Fruit fly (Drosophila melanogaster) whole organism, wandering third instar larva: ENCODE results near the gene CG12398.
A peak's percentile ranks its signal among the peaks of the same experiment; 100 is the strongest.

Source experiments
- CG9705 ChIP-seq: fragments of 200-800 bp; sonication (Bioruptor generic); optimal IDR thresholded peaks from 2 replicates; lab custom pipeline; 2018; ENCODE audit warnings: missing biosample characterization, mild to moderate bottlenecking, missing genetic modification characterization
- CrebA ChIP-seq: fragments of 200-800 bp; sonication (Bioruptor generic); optimal IDR thresholded peaks from 2 replicates; lab custom pipeline; 2016; ENCODE audit warnings: missing biosample characterization, mild to moderate bottlenecking, missing genetic modification characterization, borderline replicate concordance
- HLH106 ChIP-seq: fragments of 200-800 bp; optimal IDR thresholded peaks from 3 replicates; lab custom pipeline; 2019; ENCODE audit warnings: missing biosample characterization, mild to moderate bottlenecking, missing genetic modification characterization, moderate library complexity
- Hnf4 ChIP-seq: fragments of 200-800 bp; sonication (Bioruptor generic); optimal IDR thresholded peaks from 2 replicates; lab custom pipeline; 2016; ENCODE audit warnings: missing biosample characterization, mild to moderate bottlenecking, missing genetic modification characterization
- Hr78 ChIP-seq: fragments of >200 bp; optimal IDR thresholded peaks from 2 replicates; lab custom pipeline; 2017; ENCODE audit warnings: missing biosample characterization, missing genetic modification characterization
- Mio ChIP-seq: sonication (Bioruptor generic); optimal IDR thresholded peaks from 2 replicates; lab custom pipeline; 2016; ENCODE audit warnings: missing biosample characterization, missing genetic modification characterization
- Myc ChIP-seq: fragments of >200 bp; optimal IDR thresholded peaks from 2 replicates; lab custom pipeline; 2017
- N ChIP-seq: fragments of >200 bp; optimal IDR thresholded peaks from 2 replicates; lab custom pipeline; 2018; ENCODE audit warnings: missing biosample characterization, missing external identifiers, missing genetic modification characterization
- OdsH ChIP-seq: fragments of 200-800 bp; sonication (Bioruptor generic); optimal IDR thresholded peaks from 2 replicates; lab custom pipeline; 2016; ENCODE audit warnings: missing biosample characterization, mild to moderate bottlenecking, missing genetic modification characterization
- Rel ChIP-seq, 2 experiments: fragments of 200-800 bp; sonication (Bioruptor generic) in 1 of 2; optimal IDR thresholded peaks; 2 replicates in 1 of 2; 3 replicates in 1 of 2; lab custom pipeline; 2016 to 2019; ENCODE audit warnings: mild to moderate bottlenecking in 2 of 2, missing biosample characterization in 2 of 2, missing genetic modification characterization in 2 of 2, moderate library complexity in 1 of 2
- Sp1 ChIP-seq: fragments of 200-800 bp; sonication (Bioruptor generic); optimal IDR thresholded peaks from 3 replicates; lab custom pipeline; 2019; ENCODE audit warnings: missing biosample characterization, mild to moderate bottlenecking, missing genetic modification characterization, moderate library complexity
- br ChIP-seq: fragments of 200-800 bp; sonication (Bioruptor generic); optimal IDR thresholded peaks from 2 replicates; lab custom pipeline; 2016; ENCODE audit warnings: missing biosample characterization, missing genetic modification characterization
- brk ChIP-seq: fragments of 200-800 bp; sonication (Bioruptor generic); optimal IDR thresholded peaks from 2 replicates; lab custom pipeline; 2016; ENCODE audit warnings: missing biosample characterization, mild to moderate bottlenecking, missing genetic modification characterization
- dsf ChIP-seq: sonication (Bioruptor generic); optimal IDR thresholded peaks from 2 replicates; lab custom pipeline; 2016; ENCODE audit warnings: missing biosample characterization, missing genetic modification characterization, borderline replicate concordance
- ey ChIP-seq: fragments of 200-800 bp; sonication (Bioruptor generic); optimal IDR thresholded peaks from 2 replicates; lab custom pipeline; 2016; ENCODE audit warnings: missing biosample characterization, missing genetic modification characterization
- foxo ChIP-seq, 2 experiments: fragments of 200-800 bp; sonication (Bioruptor generic); optimal IDR thresholded peaks; 2 replicates in 1 of 2; 3 replicates in 1 of 2; lab custom pipeline; 2016 to 2017; ENCODE audit warnings: missing biosample characterization in 2 of 2, missing genetic modification characterization in 2 of 2
- fru ChIP-seq: fragments of 200-800 bp; sonication (Bioruptor generic); optimal IDR thresholded peaks from 3 replicates; lab custom pipeline; 2016; ENCODE audit warnings: missing biosample characterization, mild to moderate bottlenecking, missing genetic modification characterization
- h ChIP-seq: fragments of 200-800 bp; sonication (Bioruptor generic); optimal IDR thresholded peaks from 3 replicates; lab custom pipeline; 2016; ENCODE audit warnings: missing biosample characterization, mild to moderate bottlenecking, missing genetic modification characterization
- jim ChIP-seq: fragments of 175-275, 200-325 bp; sonication (Bioruptor generic); optimal IDR thresholded peaks from 2 replicates; lab custom pipeline; 2016; ENCODE audit warnings: missing biosample characterization, mild to moderate bottlenecking, missing genetic modification characterization
- lola ChIP-seq: fragments of >200 bp; optimal IDR thresholded peaks from 2 replicates; lab custom pipeline; 2017; ENCODE audit warnings: missing biosample characterization, missing genetic modification characterization
- pan ChIP-seq: fragments of >200 bp; optimal IDR thresholded peaks from 2 replicates; lab custom pipeline; 2017
- psq ChIP-seq: fragments of 200-800 bp; sonication (Bioruptor generic); optimal IDR thresholded peaks from 3 replicates; lab custom pipeline; 2017; ENCODE audit warnings: missing biosample characterization, mild to moderate bottlenecking, missing genetic modification characterization, moderate library complexity
- rgr ChIP-seq: fragments of 200-800 bp; sonication (Bioruptor generic); optimal IDR thresholded peaks from 3 replicates; lab custom pipeline; 2016; ENCODE audit warnings: missing biosample characterization, mild to moderate bottlenecking, missing genetic modification characterization
- sage ChIP-seq: fragments of 200-800 bp; sonication (Bioruptor generic); optimal IDR thresholded peaks from 2 replicates; lab custom pipeline; 2016; ENCODE audit warnings: missing biosample characterization, mild to moderate bottlenecking, missing genetic modification characterization
- sv ChIP-seq: fragments of 200-800 bp; sonication (Bioruptor generic); optimal IDR thresholded peaks from 3 replicates; lab custom pipeline; 2016; ENCODE audit warnings: missing biosample characterization, missing genetic modification characterization
- tai ChIP-seq: sonication (Bioruptor generic); optimal IDR thresholded peaks from 2 replicates; lab custom pipeline; 2016; ENCODE audit warnings: missing biosample characterization, missing genetic modification characterization
- usp ChIP-seq: fragments of >200 bp; optimal IDR thresholded peaks from 2 replicates; lab custom pipeline; 2017; ENCODE audit warnings: missing biosample characterization, missing genetic modification characterization
- woc ChIP-seq: sonication (Bioruptor generic); optimal IDR thresholded peaks from 2 replicates; lab custom pipeline; 2016; ENCODE audit warnings: missing biosample characterization, mild to moderate bottlenecking, missing genetic modification characterization

Gene CG12398

dm6 chrX:14923277-14924019 lies 9.8 kb upstream of the CG12398 start, which contains the start of gene CG9503:
Gene CG9503 (minus strand): TSS chrX:14923493.
- TF ChIP-seq Myc (lab: Kevin White, UChicago) (no peak), CG9705 (no peak), rgr (GFP tag; lab: Kevin White, UChicago) (no peak), Mio (GFP tag; lab: Kevin White, UChicago) (no peak), usp (GFP tag; lab: Kevin White, UChicago) (no peak), lola (GFP tag; lab: Kevin White, UChicago) (no peak), Hnf4 (GFP tag; lab: Kevin White, UChicago) (no peak), dsf (GFP tag; lab: Kevin White, UChicago) (no peak), CrebA (GFP tag; lab: Kevin White, UChicago) (no peak), OdsH (GFP tag; lab: Kevin White, UChicago) (no peak), woc (no peak), Sp1 (peak; percentile 10), psq (GFP tag; lab: Kevin White, UChicago) (peak; percentile 42), pan (lab: Kevin White, UChicago) (no peak), Hr78 (no peak), sage (no peak)

dm6 chrX:14922396-14923276 lies 9.0 kb upstream of the CG12398 start:
- TF ChIP-seq Rel (GFP tag; optimal IDR thresholded peaks at IDR 0.05; lab: Kevin White, UChicago) (no peak), Rel (tag; optimal IDR thresholded peaks at IDR 0.05; lab: Kevin White, UChicago) (no peak), fru (peak; percentile 12), Sp1 (peak; percentile 8), brk (GFP tag; lab: Kevin White, UChicago) (peak; percentile 3), N (no peak), dsf (GFP tag; lab: Kevin White, UChicago) (no peak), woc (peak; percentile 45), br (peak; percentile 37), HLH106 (tag; lab: Kevin White, UChicago) (no peak), foxo (GFP tag; optimal IDR thresholded peaks at IDR 0.05; lab: Kevin White, UChicago) (peak in 1 of 2 experiments; percentile 21)

- peak; percentile 11 for TF ChIP-seq rgr (GFP tag; lab: Kevin White, UChicago)
- TF ChIP-seq ey (GFP tag; lab: Kevin White, UChicago): no peak
- no peak for TF ChIP-seq jim (GFP tag; lab: Kevin White, UChicago)
- peak; percentile 55 for TF ChIP-seq Sp1
- peak; percentile 71 for TF ChIP-seq CrebA (GFP tag; lab: Kevin White, UChicago)
- no peak for TF ChIP-seq tai (GFP tag; lab: Kevin White, UChicago)
- TF ChIP-seq h (GFP tag; lab: Kevin White, UChicago): peak; percentile 11
- TF ChIP-seq, all 38 proteins: peak for 4
These were observed 5.2 kb upstream of the CG12398 start, which contains the start of gene Eo for dm6 chrX:14918750-14919247. Gene Eo (minus strand): TSS chrX:14918800.

dm6 chrX:14910464-14911349 lies 2.9 kb downstream of the CG12398 start, which contains the start of gene CG14406:
Gene CG14406 (minus strand): TSS chrX:14910845.
- TF ChIP-seq h (GFP tag; lab: Kevin White, UChicago): peak; percentile 25
- TF ChIP-seq HLH106 (tag; lab: Kevin White, UChicago): peak; percentile 37
- TF ChIP-seq sv (GFP tag; lab: Kevin White, UChicago): no peak
